Fruit fly (Drosophila melanogaster) whole organism, prepupa: Measurements from ENCODE around the gene tup.

ENCODE experiments used
- CG10631 ChIP-seq: fragments of 200-800 bp; sonication (Bioruptor generic); optimal IDR thresholded peaks from 2 replicates; lab custom pipeline; 2016; ENCODE audit warnings: missing biosample characterization, missing genetic modification characterization
- CG34406 ChIP-seq: fragments of 200-800 bp; sonication (Bioruptor generic); optimal IDR thresholded peaks from 3 replicates; lab custom pipeline; 2016; ENCODE audit warnings: missing biosample characterization, missing genetic modification characterization
- CG6792 ChIP-seq: fragments of 200-800 bp; sonication (Bioruptor generic); optimal IDR thresholded peaks from 3 replicates; lab custom pipeline; 2016; ENCODE audit warnings: missing biosample characterization, missing genetic modification characterization
- CG8319 ChIP-seq: fragments of 200-800 bp; sonication (Bioruptor generic); optimal IDR thresholded peaks from 3 replicates; lab custom pipeline; 2016; ENCODE audit warnings: missing biosample characterization, missing genetic modification characterization
- Gug ChIP-seq: fragments of 200-800 bp; sonication (Bioruptor generic); IDR thresholded peaks from 2 replicates; pipeline ENCODE4 v1.3.6; 2022; ENCODE audit warnings: missing biosample characterization, missing genetic modification characterization
- Met ChIP-seq: fragments of 200-800 bp; sonication (Bioruptor generic); optimal IDR thresholded peaks from 3 replicates; lab custom pipeline; 2016; ENCODE audit warnings: missing biosample characterization, missing genetic modification characterization
- dsx ChIP-seq: fragments of 200-800 bp; optimal IDR thresholded peaks from 3 replicates; lab custom pipeline; 2019; ENCODE audit warnings: missing biosample characterization, mild to moderate bottlenecking, missing genetic modification characterization, moderate library complexity; ENCODE audit not compliant: poor library complexity, severe bottlenecking
- fd85E ChIP-seq: fragments of 200-800 bp; sonication (Bioruptor generic); optimal IDR thresholded peaks from 3 replicates; lab custom pipeline; 2016; ENCODE audit warnings: missing biosample characterization, missing genetic modification characterization
- vri ChIP-seq: fragments of 200-800 bp; sonication (Bioruptor generic); optimal IDR thresholded peaks from 3 replicates; lab custom pipeline; 2016; ENCODE audit warnings: missing biosample characterization, mild to moderate bottlenecking, missing genetic modification characterization

DNA sequence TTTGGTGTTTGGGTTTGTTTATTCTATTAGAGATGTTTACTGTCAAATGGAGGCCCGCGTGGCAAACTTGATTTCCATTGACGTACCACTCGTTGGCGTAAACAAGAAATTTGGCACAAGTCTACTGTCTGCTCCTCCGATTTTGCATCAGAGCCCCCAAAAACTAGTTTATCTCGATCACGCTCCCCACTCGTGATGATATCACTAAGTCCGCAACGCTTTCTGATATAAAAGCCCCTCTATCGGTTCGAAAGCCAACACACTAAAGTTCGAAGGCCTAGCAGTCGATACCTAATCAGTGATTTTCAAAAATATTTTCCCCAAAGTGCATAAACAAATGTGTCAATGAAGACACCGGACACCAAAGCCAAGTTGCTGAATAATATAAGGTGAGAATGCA is 68.3 kb downstream of the tup start:
- TF ChIP-seq vri (GFP tag; lab: Kevin White, UChicago) (no peak), Gug (GFP tag; lab: Robert Waterston, UW) (no peak), CG34406 (GFP tag; lab: Kevin White, UChicago) (no peak), fd85E (no peak), CG6792 (no peak), Met (GFP tag; lab: Kevin White, UChicago) (no peak), CG10631 (no peak), CG8319 (GFP tag; lab: Kevin White, UChicago) (no peak), dsx (GFP tag; lab: Kevin White, UChicago) (no peak)
